ENCODE assay signal across 1 fruit fly cellular context in genomic region chr3L:4071561-4072049, dm6.
TF ChIP-seq lines count a peak whose summit lies in the region.

Gene wit, minus strand, starts transcription at chr3L:4071717.

TF ChIP-seq in whole organism, embryonic, 481 proteins besides CTCF, POLR2A, EP300 and RAD21 (continued from another document and continues in another):
- TF ChIP-seq CG4617 (GFP tag; optimal IDR thresholded peaks at IDR 0.05; lab: Kevin White, UChicago; ENCODE audit: borderline replicate concordance) (no peak), CG11723 (GFP tag; optimal IDR thresholded peaks at IDR 0.05; lab: Kevin White, UChicago) (no peak), pb (GFP tag; optimal IDR thresholded peaks at IDR 0.05; lab: Kevin White, UChicago) (no peak), NfI (GFP tag; optimal IDR thresholded peaks at IDR 0.05; lab: Kevin White, UChicago) (peak; percentile 21), Med (GFP tag; lab: Kevin White, UChicago) (peak; percentile 87), dmrt11E (tag; optimal IDR thresholded peaks at IDR 0.05; lab: Kevin White, UChicago) (no peak), run (tag; optimal IDR thresholded peaks at IDR 0.05; lab: Kevin White, UChicago) (no peak), CG42726 (GFP tag; IDR thresholded peaks at IDR 0.05; lab: Robert Waterston, UW; ENCODE audit: partially characterized antibody) (0 out of 2 replicates have a peak, but pooled peaks have one; percentile 16), zen2 (GFP tag; IDR thresholded peaks at IDR 0.05; lab: Robert Waterston, UW; ENCODE audit: partially characterized antibody) (peak; percentile 88; the same call in 2 of the 3 replicates), ftz-f1 (GFP tag; optimal IDR thresholded peaks at IDR 0.05; lab: Kevin White, UChicago) (peak; percentile 6), NC2β (GFP tag; optimal IDR thresholded peaks at IDR 0.05; lab: Kevin White, UChicago) (no peak), stc (GFP tag; IDR thresholded peaks at IDR 0.05; lab: Robert Waterston, UW) (no peak), CG18619 (GFP tag; optimal IDR thresholded peaks at IDR 0.05; lab: Kevin White, UChicago) (no peak), B-H2 (GFP tag; optimal IDR thresholded peaks at IDR 0.05; lab: Kevin White, UChicago) (no peak), pan (optimal IDR thresholded peaks at IDR 0.05; lab: Kevin White, UChicago) (no peak), pan (GFP tag; optimal IDR thresholded peaks at IDR 0.05 in 1 of 2, IDR thresholded peaks at IDR 0.05 in 1 of 2) (peak in 1 of 2 experiments; percentile 30), da (GFP tag; optimal IDR thresholded peaks at IDR 0.05; lab: Kevin White, UChicago) (no peak), dysf (GFP tag; IDR thresholded peaks at IDR 0.05; lab: Robert Waterston, UW) (no peak; the same call in 2 of the 3 replicates), CG12299 (tag; optimal IDR thresholded peaks at IDR 0.05; lab: Kevin White, UChicago) (peak; percentile 21), Gug (GFP tag; IDR thresholded peaks at IDR 0.05; lab: Robert Waterston, UW) (no peak), CG14965 (GFP tag; optimal IDR thresholded peaks at IDR 0.05; lab: Kevin White, UChicago; ENCODE audit: borderline replicate concordance) (no peak), HLHmδ (GFP tag; optimal IDR thresholded peaks at IDR 0.05; lab: Kevin White, UChicago) (peak; percentile 78), Hr78 (GFP tag; optimal IDR thresholded peaks at IDR 0.05; lab: Kevin White, UChicago) (no peak), CG8388 (GFP tag; optimal IDR thresholded peaks at IDR 0.05; lab: Kevin White, UChicago) (no peak), cas (GFP tag; IDR thresholded peaks at IDR 0.05; lab: Robert Waterston, UW) (no peak), CG11504 (tag; optimal IDR thresholded peaks at IDR 0.05; lab: Kevin White, UChicago) (no peak), ttk (GFP tag; IDR thresholded peaks at IDR 0.05; lab: Robert Waterston, UW) (0 out of 2 replicates have a peak, but pooled peaks have one; percentile 22), CG31365 (tag; optimal IDR thresholded peaks at IDR 0.05; lab: Kevin White, UChicago) (no peak), CG9609 (GFP tag; optimal IDR thresholded peaks at IDR 0.05; lab: Kevin White, UChicago) (no peak), CG12659 (GFP tag; optimal IDR thresholded peaks at IDR 0.05; lab: Kevin White, UChicago) (no peak), ac (GFP tag; optimal IDR thresholded peaks at IDR 0.05; lab: Kevin White, UChicago) (no peak), row (GFP tag; IDR thresholded peaks at IDR 0.05; lab: Robert Waterston, UW) (peak; percentile 42; the same call in 1 of the 3 replicates), CG12219 (GFP tag; optimal IDR thresholded peaks at IDR 0.05; lab: Kevin White, UChicago) (no peak), HLH3B (GFP tag; IDR thresholded peaks at IDR 0.05; lab: Robert Waterston, UW) (no peak), unpg (GFP tag; optimal IDR thresholded peaks at IDR 0.05; lab: Kevin White, UChicago) (peak; percentile 6), zen (tag; optimal IDR thresholded peaks at IDR 0.05; lab: Kevin White, UChicago) (no peak), crc (GFP tag; optimal IDR thresholded peaks at IDR 0.05; lab: Kevin White, UChicago) (no peak), kay (GFP tag; optimal IDR thresholded peaks at IDR 0.05; lab: Kevin White, UChicago) (no peak), Ravus (GFP tag; IDR thresholded peaks at IDR 0.05; lab: Robert Waterston, UW) (no peak), Lhr (GFP tag; optimal IDR thresholded peaks at IDR 0.05; lab: Kevin White, UChicago) (no peak), CG6654 (GFP tag; optimal IDR thresholded peaks at IDR 0.05; lab: Kevin White, UChicago) (no peak), HmgD (GFP tag; optimal IDR thresholded peaks at IDR 0.05; lab: Kevin White, UChicago) (no peak), jigr1 (GFP tag; IDR thresholded peaks at IDR 0.05; lab: Robert Waterston, UW) (no peak), Sox102F (GFP tag; optimal IDR thresholded peaks at IDR 0.05; lab: Kevin White, UChicago) (peak; percentile 12), CG5245 (GFP tag; optimal IDR thresholded peaks at IDR 0.05; lab: Kevin White, UChicago) (no peak), Eip74EF (GFP tag; optimal IDR thresholded peaks at IDR 0.05; lab: Kevin White, UChicago) (peak in 1 of 2 experiments; percentile 27), CG31388 (GFP tag; optimal IDR thresholded peaks at IDR 0.05; lab: Kevin White, UChicago) (no peak), CG4854 (GFP tag; optimal IDR thresholded peaks at IDR 0.05; lab: Kevin White, UChicago) (peak; percentile 5), MTF-1 (GFP tag; optimal IDR thresholded peaks at IDR 0.05; lab: Kevin White, UChicago; ENCODE audit: borderline replicate concordance) (no peak), CG10543 (GFP tag; optimal IDR thresholded peaks at IDR 0.05; lab: Kevin White, UChicago) (peak; percentile 4), disco-r (GFP tag; optimal IDR thresholded peaks at IDR 0.05; lab: Kevin White, UChicago) (no peak), org-1 (GFP tag; optimal IDR thresholded peaks at IDR 0.05; lab: Kevin White, UChicago) (peak; percentile 31), Nf-YC (tag; optimal IDR thresholded peaks at IDR 0.05; lab: Kevin White, UChicago) (peak; percentile 81), seq (GFP tag; IDR thresholded peaks at IDR 0.05; lab: Robert Waterston, UW) (no peak), Elba2 (GFP tag; optimal IDR thresholded peaks at IDR 0.05; lab: Kevin White, UChicago) (no peak), CG1603 (tag; optimal IDR thresholded peaks at IDR 0.05; lab: Kevin White, UChicago) (no peak), fd64A (GFP tag; optimal IDR thresholded peaks at IDR 0.05; lab: Kevin White, UChicago) (no peak), D19B (GFP tag; optimal IDR thresholded peaks at IDR 0.05; lab: Kevin White, UChicago) (no peak), CG9932 (GFP tag; IDR thresholded peaks at IDR 0.05; lab: Robert Waterston, UW) (peak; percentile 32), Drgx (GFP tag; IDR thresholded peaks at IDR 0.05; lab: Robert Waterston, UW) (peak; percentile 48; the same call in 1 of the 2 replicates), CG1602 (GFP tag; optimal IDR thresholded peaks at IDR 0.05; lab: Kevin White, UChicago) (no peak), Awh (GFP tag; IDR thresholded peaks at IDR 0.05; lab: Robert Waterston, UW) (peak; percentile 62; the same call in 1 of the 2 replicates), maf-S (GFP tag; optimal IDR thresholded peaks at IDR 0.05; lab: Kevin White, UChicago) (no peak), Adf1 (GFP tag; IDR thresholded peaks at IDR 0.05; lab: Robert Waterston, UW) (peak; percentile 45; the same call in 1 of the 2 replicates), kni (GFP tag; optimal IDR thresholded peaks at IDR 0.05; lab: Kevin White, UChicago) (peak; percentile 14), CG4424 (GFP tag; optimal IDR thresholded peaks at IDR 0.05; lab: Kevin White, UChicago) (no peak), Hr3 (GFP tag; optimal IDR thresholded peaks at IDR 0.05; lab: Kevin White, UChicago) (no peak), hb (GFP tag; IDR thresholded peaks at IDR 0.05; lab: Robert Waterston, UW; ENCODE audit: partially characterized antibody) (no peak), HHEX (GFP tag; optimal IDR thresholded peaks at IDR 0.05; lab: Kevin White, UChicago) (no peak), Usf (GFP tag; optimal IDR thresholded peaks at IDR 0.05; lab: Kevin White, UChicago) (no peak), Asciz (GFP tag; optimal IDR thresholded peaks at IDR 0.05; lab: Kevin White, UChicago) (no peak), bigmax (GFP tag; optimal IDR thresholded peaks at IDR 0.05; lab: Kevin White, UChicago) (no peak), lola (GFP tag; optimal IDR thresholded peaks at IDR 0.05; lab: Kevin White, UChicago) (no peak), CG9727 (GFP tag; optimal IDR thresholded peaks at IDR 0.05; lab: Kevin White, UChicago) (no peak), luna (GFP tag; optimal IDR thresholded peaks at IDR 0.05; lab: Kevin White, UChicago) (no peak), sens (GFP tag; lab: Kevin White, UChicago) (peak; percentile 65), CG14050 (GFP tag; IDR thresholded peaks at IDR 0.05; lab: Robert Waterston, UW) (no peak; the same call in 2 of the 3 replicates), z (GFP tag; IDR thresholded peaks at IDR 0.05; lab: Robert Waterston, UW) (peak; percentile 93), sna (GFP tag; IDR thresholded peaks at IDR 0.05; lab: Robert Waterston, UW; ENCODE audit: partially characterized antibody) (peak; percentile 70), CG17912 (GFP tag; optimal IDR thresholded peaks at IDR 0.05; lab: Kevin White, UChicago) (no peak), gsb-n (tag; optimal IDR thresholded peaks at IDR 0.05; lab: Kevin White, UChicago) (no peak), CG1832 (GFP tag; optimal IDR thresholded peaks at IDR 0.05; lab: Kevin White, UChicago) (no peak), CG3995 (GFP tag; optimal IDR thresholded peaks at IDR 0.05; lab: Kevin White, UChicago) (no peak), zfh1 (GFP tag; IDR thresholded peaks at IDR 0.05; lab: Robert Waterston, UW) (no peak), HLH54F (GFP tag; optimal IDR thresholded peaks at IDR 0.05; lab: Kevin White, UChicago) (no peak), gcm (GFP tag; optimal IDR thresholded peaks at IDR 0.05; lab: Kevin White, UChicago) (no peak), wor (GFP tag; IDR thresholded peaks at IDR 0.05; lab: Robert Waterston, UW) (no peak), NK7.1 (GFP tag; optimal IDR thresholded peaks at IDR 0.05; lab: Kevin White, UChicago) (peak; percentile 20), CG17612 (GFP tag; IDR thresholded peaks at IDR 0.05; lab: Robert Waterston, UW) (no peak), PHDP (tag; optimal IDR thresholded peaks at IDR 0.05; lab: Kevin White, UChicago) (peak; percentile 47), CG8765 (GFP tag; IDR thresholded peaks at IDR 0.05; lab: Robert Waterston, UW) (no peak), CG3407 (GFP tag; optimal IDR thresholded peaks at IDR 0.05; lab: Kevin White, UChicago) (no peak), CG15514 (GFP tag; optimal IDR thresholded peaks at IDR 0.05; lab: Kevin White, UChicago) (peak; percentile 52), Dp (GFP tag; optimal IDR thresholded peaks at IDR 0.05; lab: Kevin White, UChicago) (peak; percentile 6), CG18764 (GFP tag; optimal IDR thresholded peaks at IDR 0.05; lab: Kevin White, UChicago) (no peak), CG14710 (tag; optimal IDR thresholded peaks at IDR 0.05; lab: Kevin White, UChicago) (no peak), CG7963 (GFP tag; IDR thresholded peaks at IDR 0.05; lab: Robert Waterston, UW; ENCODE audit: partially characterized antibody) (no peak), CG6854 (GFP tag; optimal IDR thresholded peaks at IDR 0.05; lab: Kevin White, UChicago) (peak; percentile 65), Rx (GFP tag; IDR thresholded peaks at IDR 0.05; lab: Robert Waterston, UW) (no peak), CG2875 (GFP tag; optimal IDR thresholded peaks at IDR 0.05; lab: Kevin White, UChicago) (peak; percentile 40), CG10147 (GFP tag; optimal IDR thresholded peaks at IDR 0.05; lab: Kevin White, UChicago) (no peak), Nf-YB (GFP tag; optimal IDR thresholded peaks at IDR 0.05; lab: Kevin White, UChicago) (peak; percentile 41), CG18476 (GFP tag; optimal IDR thresholded peaks at IDR 0.05; lab: Kevin White, UChicago) (no peak), CG8290 (GFP tag; optimal IDR thresholded peaks at IDR 0.05; lab: Kevin White, UChicago) (no peak), CG8290 (tag; optimal IDR thresholded peaks at IDR 0.05; lab: Kevin White, UChicago) (peak in 1 of 2 experiments; percentile 73), CG12236 (GFP tag; optimal IDR thresholded peaks at IDR 0.05; lab: Kevin White, UChicago) (no peak), CG34224 (GFP tag; IDR thresholded peaks at IDR 0.05; lab: Robert Waterston, UW; ENCODE audit: partially characterized antibody) (peak; percentile 75), Jarid2 (GFP tag; optimal IDR thresholded peaks at IDR 0.05; lab: Kevin White, UChicago) (peak; percentile 68), CG6272 (GFP tag; IDR thresholded peaks at IDR 0.05; lab: Robert Waterston, UW) (no peak), CG11696 (GFP tag; IDR thresholded peaks at IDR 0.05; lab: Robert Waterston, UW) (no peak), CG10979 (tag; optimal IDR thresholded peaks at IDR 0.05; lab: Kevin White, UChicago) (no peak), Xrp1 (GFP tag; IDR thresholded peaks at IDR 0.05; lab: Robert Waterston, UW) (no peak), CG7987 (GFP tag; optimal IDR thresholded peaks at IDR 0.05; lab: Kevin White, UChicago) (peak; percentile 52), H15 (GFP tag; IDR thresholded peaks at IDR 0.05; lab: Robert Waterston, UW) (no peak), tx (GFP tag; optimal IDR thresholded peaks at IDR 0.05; lab: Kevin White, UChicago) (no peak), wdn (GFP tag; IDR thresholded peaks at IDR 0.05; lab: Robert Waterston, UW) (peak; percentile 14; the same call in 1 of the 2 replicates), H2.0 (GFP tag; IDR thresholded peaks at IDR 0.05; lab: Robert Waterston, UW) (no peak; the same call in 1 of the 2 replicates), knrl (GFP tag; IDR thresholded peaks at IDR 0.05; lab: Robert Waterston, UW; ENCODE audit: partially characterized antibody) (no peak), mam (GFP tag; optimal IDR thresholded peaks at IDR 0.05; lab: Kevin White, UChicago) (peak; percentile 22), CG13775 (GFP tag; optimal IDR thresholded peaks at IDR 0.05; lab: Kevin White, UChicago) (no peak), cg (GFP tag; optimal IDR thresholded peaks at IDR 0.05; lab: Kevin White, UChicago) (no peak), CG17359 (tag; optimal IDR thresholded peaks at IDR 0.05; lab: Kevin White, UChicago) (peak; percentile 16), CG10462 (GFP tag; optimal IDR thresholded peaks at IDR 0.05; lab: Kevin White, UChicago) (no peak), CG7372 (GFP tag; IDR thresholded peaks at IDR 0.05; lab: Robert Waterston, UW) (peak; percentile 47; the same call in 1 of the 2 replicates), CG13624 (GFP tag; optimal IDR thresholded peaks at IDR 0.05; lab: Kevin White, UChicago) (no peak), esg (GFP tag; conservative IDR thresholded peaks at IDR 0.05; lab: Robert Waterston, UW) (no peak), CG7928 (GFP tag; optimal IDR thresholded peaks at IDR 0.05; lab: Kevin White, UChicago) (no peak), salm (tag; optimal IDR thresholded peaks at IDR 0.05; lab: Kevin White, UChicago) (no peak), onecut (GFP tag; IDR thresholded peaks at IDR 0.05; lab: Robert Waterston, UW) (no peak), CG4707 (GFP tag; optimal IDR thresholded peaks at IDR 0.05; lab: Kevin White, UChicago) (peak; percentile 22), CG4282 (GFP tag; optimal IDR thresholded peaks at IDR 0.05; lab: Kevin White, UChicago) (no peak), Optix (GFP tag; IDR thresholded peaks at IDR 0.05; lab: Robert Waterston, UW) (no peak), slbo (GFP tag; IDR thresholded peaks at IDR 0.05; lab: Robert Waterston, UW) (0 out of 2 replicates have a peak, but pooled peaks have one; percentile 36), CG8944 (GFP tag; optimal IDR thresholded peaks at IDR 0.05; lab: Kevin White, UChicago) (no peak)
